Fruit fly (Drosophila melanogaster): ENCODE data around the gene CG6843.
A peak's percentile ranks its signal among the peaks of the same experiment; 100 is the strongest.

The CG6843 gene

DNA sequence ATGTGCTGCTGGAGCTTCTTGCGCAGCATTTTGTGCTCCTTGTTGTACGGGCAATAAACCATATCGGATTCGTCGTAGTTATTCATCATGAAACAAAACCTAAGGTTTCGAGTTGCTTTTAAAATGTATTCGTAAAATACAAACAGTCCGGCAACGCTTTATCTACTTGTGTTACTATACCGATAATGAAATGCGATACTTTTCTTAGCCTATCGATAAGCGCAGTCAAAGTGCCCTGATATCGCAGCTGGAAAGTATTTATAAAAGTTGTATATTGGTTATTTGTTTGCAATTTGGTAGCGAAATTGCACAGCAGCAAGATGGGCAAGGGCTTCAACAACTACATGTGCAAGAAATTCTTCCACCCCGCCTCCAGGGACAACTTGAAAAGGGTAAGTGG lies at the start of gene CG6843, which contains the start of gene arx:
Gene CG6843 (plus strand): TSS at position 184 of the 400 bp plus-strand sequence.
Gene arx (minus strand): TSS at position 144 of the 400 bp plus-strand sequence.
- TF ChIP-seq noc (tag; optimal IDR thresholded peaks at IDR 0.05) = no peak

- TF ChIP-seq noc (tag; optimal IDR thresholded peaks at IDR 0.05) = no peak
These were observed 49.2 kb upstream of the CG6843 start for dm6 chr3L:18852223-18852622.

DNA sequence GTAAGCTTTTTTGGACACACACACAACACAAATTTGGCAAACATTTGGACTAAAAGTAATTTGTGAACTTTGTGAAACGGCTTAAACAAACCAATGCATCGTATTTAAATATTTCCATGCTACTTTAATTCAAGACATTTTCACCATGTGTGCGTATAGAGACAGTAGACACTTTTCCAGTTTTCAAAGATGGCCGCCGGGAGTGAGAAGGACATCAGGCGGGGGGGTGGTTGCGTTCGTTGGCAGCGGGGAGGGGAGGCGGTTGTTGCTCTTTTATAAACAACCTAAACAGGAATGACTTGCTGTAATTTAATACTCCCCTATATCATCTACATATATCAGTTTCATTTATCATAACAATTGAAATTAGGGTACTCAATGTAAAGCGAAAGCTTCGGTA lies 48.0 kb upstream of the CG6843 start:
- no peak for TF ChIP-seq noc (tag; optimal IDR thresholded peaks at IDR 0.05)

DNA sequence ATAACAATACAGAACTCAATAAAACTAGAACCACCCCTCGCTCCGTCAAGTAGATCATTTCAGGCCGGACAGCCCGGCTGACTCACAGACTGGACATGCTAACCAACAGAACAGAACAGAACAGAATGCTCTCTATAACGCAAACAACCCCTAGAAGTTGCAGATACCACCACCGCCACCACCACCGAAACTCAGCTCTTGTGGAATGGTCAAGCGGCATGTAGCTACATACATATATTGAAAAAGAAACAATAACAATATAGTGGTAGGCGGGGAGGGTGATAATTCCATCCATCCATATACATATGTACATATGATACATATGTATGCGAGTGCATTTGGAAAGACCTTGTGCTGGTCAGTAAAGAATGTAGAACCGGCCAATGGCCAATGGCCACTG lies 47.0 kb upstream of the CG6843 start:
- TF ChIP-seq noc (tag; optimal IDR thresholded peaks at IDR 0.05) = no peak

dm6 chr3L:18860467-18860866 lies 40.9 kb upstream of the CG6843 start:
- no peak for TF ChIP-seq noc (tag; optimal IDR thresholded peaks at IDR 0.05)

DNA sequence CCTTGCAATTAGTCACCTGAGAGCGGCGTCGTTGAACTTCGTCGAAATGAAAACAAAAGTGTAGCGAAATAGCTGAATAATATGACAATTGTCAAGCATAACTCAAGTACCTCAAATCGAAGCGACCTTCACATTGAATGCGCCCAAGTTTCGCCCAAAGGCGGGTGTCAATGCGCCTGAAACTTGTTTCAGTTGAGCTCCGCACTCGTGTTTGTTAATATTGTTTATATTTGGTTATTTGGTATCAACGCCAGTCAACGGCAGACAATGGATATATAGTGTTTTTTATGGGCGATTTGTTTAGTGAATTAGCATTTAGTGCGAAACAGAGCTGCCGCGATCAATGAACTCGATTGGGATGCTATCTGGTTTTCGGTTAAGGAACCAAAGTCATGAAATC lies 39.5 kb upstream of the CG6843 start:
- TF ChIP-seq noc (tag; optimal IDR thresholded peaks at IDR 0.05) = no peak

DNA sequence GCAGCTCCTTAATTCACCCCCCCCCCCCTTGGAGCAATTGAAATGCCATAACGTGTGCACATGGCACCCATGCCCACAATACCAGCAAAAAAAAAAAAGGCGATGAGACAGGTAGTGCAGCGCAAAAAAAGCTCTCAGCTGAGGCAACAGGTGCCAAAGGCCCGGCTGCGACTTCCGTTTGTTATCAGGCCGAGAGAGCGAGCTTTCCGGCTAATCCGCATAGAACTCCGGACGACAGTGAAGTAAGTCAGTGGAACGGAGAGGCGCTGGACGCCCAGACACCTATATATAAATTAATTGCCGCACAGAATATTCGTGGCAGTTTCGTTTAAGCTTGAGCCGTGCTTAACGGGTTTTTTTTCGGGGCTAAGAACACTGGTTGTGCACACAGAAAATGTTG lies 38.1 kb upstream of the CG6843 start, which contains the start of gene CG6865:
Gene CG6865 (plus strand): TSS at position 321 of the 400 bp plus-strand sequence.
- no peak for TF ChIP-seq noc (tag; optimal IDR thresholded peaks at IDR 0.05)

DNA sequence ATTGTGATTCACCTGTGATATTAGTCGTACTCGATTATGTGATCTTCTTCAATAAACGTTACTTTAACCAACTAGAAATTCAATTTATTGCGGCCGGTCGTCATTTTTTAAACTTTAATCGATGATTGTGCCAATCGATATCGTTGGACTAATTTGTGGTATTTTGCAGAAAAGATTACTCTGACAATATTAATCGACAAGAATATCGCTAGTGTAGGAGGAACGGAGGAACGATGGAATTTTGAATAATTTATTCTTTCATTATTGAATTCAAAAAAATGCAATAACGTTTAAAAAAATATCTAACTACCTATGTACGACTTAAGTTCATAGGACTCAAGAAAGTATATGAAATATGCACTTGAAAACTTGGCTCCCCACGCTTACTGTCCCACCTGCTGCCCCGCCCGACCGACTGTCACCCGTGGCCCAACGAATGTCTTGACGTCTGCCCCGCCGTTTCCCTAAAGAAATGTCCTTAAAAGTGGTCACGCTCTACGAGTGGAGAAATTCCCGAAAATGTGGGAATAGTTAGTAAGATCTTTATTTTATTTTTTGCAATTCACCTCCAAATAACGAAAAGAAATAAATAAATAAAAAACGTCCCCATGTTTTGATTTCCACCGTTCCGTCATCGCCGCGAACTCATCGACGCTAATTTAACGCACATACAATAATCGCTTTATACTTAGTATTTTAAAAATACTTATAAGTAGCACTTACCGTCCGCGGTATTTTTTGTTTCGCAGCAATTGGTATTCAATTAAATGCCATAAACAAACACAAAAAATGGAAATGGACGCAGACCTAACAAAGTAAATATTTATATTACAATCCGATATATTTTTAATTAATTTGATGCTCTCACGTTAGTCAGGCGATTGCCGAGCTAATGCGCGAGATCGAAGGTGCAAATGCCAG lies 35.7 kb upstream of the CG6843 start, which contains the start of gene CG14074:
Gene CG14074 (plus strand): TSS at position 779 of the 921 bp plus-strand sequence.
- no peak for TF ChIP-seq noc (tag; optimal IDR thresholded peaks at IDR 0.05)

- peak; percentile 88 for TF ChIP-seq noc (tag; optimal IDR thresholded peaks at IDR 0.05)
These were observed 33.9 kb upstream of the CG6843 start, which contains the start of gene Dysb for dm6 chr3L:18867521-18867920. TSS of gene Dysb (plus strand) at chr3L:18867771.

DNA sequence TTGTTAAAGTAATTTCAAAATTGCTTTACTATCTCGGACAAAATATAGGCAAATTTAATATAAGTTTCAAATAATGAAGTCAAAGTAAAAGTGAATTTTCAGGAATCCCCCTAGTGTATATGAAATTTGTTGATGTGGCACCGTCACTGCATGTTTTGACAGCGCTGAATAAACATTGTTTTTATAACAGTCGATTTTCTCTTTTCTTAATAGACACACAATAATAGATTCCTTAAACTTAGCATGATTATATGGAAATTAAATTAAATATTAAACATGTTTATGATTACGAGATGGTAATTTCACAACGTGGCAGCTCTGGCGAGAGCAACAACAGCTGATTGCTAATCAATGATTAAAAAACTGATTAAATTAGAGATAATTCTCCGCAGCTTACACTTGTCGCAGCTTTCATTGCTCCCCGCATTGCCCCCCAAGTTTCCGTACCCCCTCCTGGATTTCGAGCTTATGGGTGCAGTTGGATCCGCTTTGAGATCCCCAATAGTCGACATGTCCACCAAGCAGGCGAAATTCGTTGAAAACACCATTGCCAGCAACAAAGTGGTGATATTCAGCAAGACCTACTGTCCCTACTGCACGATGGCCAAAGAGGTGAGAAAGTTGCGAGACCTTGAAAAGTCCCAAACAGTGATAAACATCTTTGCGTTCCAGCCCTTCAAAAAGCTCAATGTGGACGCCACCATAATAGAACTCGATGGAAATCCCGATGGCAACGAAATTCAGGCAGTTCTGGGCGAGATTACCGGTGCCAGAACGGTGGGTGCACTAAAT lies 32.2 kb upstream of the CG6843 start, which contains the start of gene Grx1:
Gene Grx1 (plus strand): TSS at position 196 of the 792 bp plus-strand sequence.
- TF ChIP-seq noc (tag; optimal IDR thresholded peaks at IDR 0.05) = peak; percentile 56

dm6 chr3L:18870027-18870426 lies 31.4 kb upstream of the CG6843 start, which contains the start of gene Blos3:
TSS of gene Blos3 (plus strand) at chr3L:18870224.
- TF ChIP-seq noc (tag; optimal IDR thresholded peaks at IDR 0.05) = no peak

DNA sequence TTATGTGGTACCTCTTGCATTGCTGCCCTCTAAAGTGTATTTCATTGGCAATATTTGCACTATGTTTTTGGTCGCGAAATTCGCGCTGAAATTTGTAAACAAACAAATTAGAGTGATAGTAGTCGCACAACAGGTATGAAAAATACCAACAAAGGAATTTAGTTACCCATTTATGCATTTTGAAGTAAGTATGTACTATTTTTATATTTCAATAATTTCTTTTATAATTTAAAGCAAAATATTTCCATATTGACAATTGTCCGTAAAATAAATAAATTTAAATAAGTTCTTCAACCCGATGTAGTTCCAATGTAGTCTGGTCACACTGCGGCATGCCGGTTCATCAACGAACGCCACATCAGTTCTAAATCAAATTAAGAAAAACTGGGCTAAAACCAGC lies 29.0 kb upstream of the CG6843 start, which contains the start of the genes Rad9 and Uggt:
Gene Rad9 (minus strand): TSS at position 114 of the 400 bp plus-strand sequence.
Gene Uggt (plus strand): TSS at position 308 of the 400 bp plus-strand sequence.
- no peak for TF ChIP-seq noc (tag; optimal IDR thresholded peaks at IDR 0.05)

- TF ChIP-seq noc (tag; optimal IDR thresholded peaks at IDR 0.05) = no peak
These were observed 19.8 kb upstream of the CG6843 start for dm6 chr3L:18881613-18882012.

DNA sequence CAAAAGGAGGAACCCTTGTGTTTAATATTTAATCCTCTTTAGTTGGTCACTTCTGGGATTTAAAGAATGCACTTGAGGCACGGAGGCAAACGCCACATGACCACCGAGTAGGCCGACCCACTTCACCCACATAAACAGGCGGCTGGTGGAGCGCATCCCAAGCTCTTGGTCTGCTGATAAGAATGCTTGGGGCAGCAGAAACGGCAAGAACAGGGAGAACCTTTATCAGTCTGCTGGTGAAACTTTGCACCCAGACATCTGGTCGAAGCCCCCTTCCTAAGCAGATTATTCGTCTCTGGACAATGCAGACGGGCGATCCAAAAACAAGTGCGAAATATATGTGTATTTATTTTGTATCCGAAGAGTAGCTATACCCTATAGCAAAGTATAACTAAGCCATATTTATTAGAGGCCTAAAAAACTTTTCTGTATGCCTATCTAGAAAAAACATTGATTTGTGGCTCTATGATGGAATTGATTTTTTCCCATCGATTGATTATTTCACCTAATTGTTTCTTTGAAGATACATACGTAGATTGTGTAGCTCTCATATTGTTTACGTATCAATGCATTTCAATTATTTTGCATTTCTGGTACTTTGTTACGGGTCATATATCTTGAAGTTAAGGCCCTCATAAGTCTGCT lies 12.1 kb upstream of the CG6843 start:
- TF ChIP-seq noc (tag; optimal IDR thresholded peaks at IDR 0.05) = no peak
